Worm (Caenorhabditis elegans): ENCODE data around the gene R01H2.2.

DNA sequence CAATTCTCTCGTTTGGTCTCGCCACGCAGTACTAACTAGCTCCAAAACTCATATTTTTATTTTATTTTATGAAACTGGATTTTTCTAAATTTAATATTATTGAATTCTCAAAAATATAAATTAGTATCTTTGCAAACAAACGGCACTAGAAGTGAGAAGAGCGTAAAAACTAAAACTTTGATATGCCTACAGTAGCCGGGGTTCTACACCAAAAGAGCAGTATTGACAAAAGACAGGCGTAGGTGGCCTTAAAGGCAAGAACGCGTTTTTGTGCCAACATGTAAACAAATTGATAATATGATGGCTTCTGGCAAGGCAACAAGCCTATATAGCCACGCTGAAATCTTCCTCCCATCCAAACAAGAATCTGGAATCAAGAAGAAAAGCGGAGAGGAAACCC is 6.2 kb downstream of the R01H2.2 start, which contains the start of gene R01H2.1:
- TF ChIP-seq lin-39 (tag; optimal IDR thresholded peaks at IDR 0.05) (no peak), dve-1 (tag; optimal IDR thresholded peaks at IDR 0.05; ENCODE audit: insufficient read depth) (no peak), unc-62 (GFP tag; optimal IDR thresholded peaks at IDR 0.05 in 1 of 2) (no peak), unc-62 (tag; optimal IDR thresholded peaks at IDR 0.05) (no peak), lin-1 (GFP tag; IDR thresholded peaks at IDR 0.05) (no peak), daf-8 (GFP tag; IDR thresholded peaks at IDR 0.05) (no peak), lsy-2 (tag; optimal IDR thresholded peaks at IDR 0.05) (no peak), nhr-237 (tag; optimal IDR thresholded peaks at IDR 0.05) (no peak)

All from whole organism, L4 larva.